Worm (Caenorhabditis elegans): Measurements from ENCODE around the gene F42C5.3.

- TF ChIP-seq him-1 (tag; optimal IDR thresholded peaks at IDR 0.05) = no peak
- TF ChIP-seq dao-5 (tag; optimal IDR thresholded peaks at IDR 0.05) = no peak
Measured at ce11 chrIV:7324913-7325312, 37.5 kb upstream of the F42C5.3 start.

All from whole organism, L4/young adult.